Worm (Caenorhabditis elegans) whole organism, early embryonic: ENCODE results near the gene siah-1.

Source experiments
- F13C5.2 ChIP-seq: sonication (generic microtip); optimal IDR thresholded peaks from 2 replicates; lab custom pipeline; 2017; ENCODE audit warnings: mild to moderate bottlenecking, missing genetic modification characterization, inconsistent platforms, missing compliant biosample characterization
- aly-1 ChIP-seq: sonication (generic microtip); optimal IDR thresholded peaks from 2 replicates; lab custom pipeline; 2016; ENCODE audit warnings: missing genetic modification characterization, missing compliant biosample characterization
- ama-1 ChIP-seq: fragments of 150-350 bp; optimal IDR thresholded peaks from 2 replicates; lab custom pipeline; 2014
- ceh-13 ChIP-seq: fragments of 200-800 bp; sonication (Bioruptor generic); optimal IDR thresholded peaks from 2 replicates; lab custom pipeline; 2018; ENCODE audit warnings: mild to moderate bottlenecking, missing genetic modification characterization, missing compliant biosample characterization
- ceh-36 ChIP-seq: sonication (generic microtip); optimal IDR thresholded peaks from 2 replicates; lab custom pipeline; 2016; ENCODE audit warnings: missing genetic modification characterization, inconsistent platforms, missing compliant biosample characterization
- flt-1 ChIP-seq: fragments of 200-800 bp; sonication (Bioruptor generic); IDR thresholded peaks from 2 replicates; pipeline ENCODE4 v1.3.6; 2022; ENCODE audit warnings: missing genetic modification characterization, missing compliant biosample characterization
- hmg-4 ChIP-seq: fragments of 200-800 bp; sonication (Bioruptor generic); optimal IDR thresholded peaks from 2 replicates; lab custom pipeline; 2018; ENCODE audit warnings: mild to moderate bottlenecking, missing genetic modification characterization, missing compliant biosample characterization
- hnd-1 ChIP-seq: sonication (generic microtip); optimal IDR thresholded peaks from 2 replicates; lab custom pipeline; 2016; ENCODE audit warnings: missing genetic modification characterization, missing compliant biosample characterization
- pes-1 ChIP-seq: fragments of 200-800 bp; sonication (Bioruptor generic); IDR thresholded peaks from 2 replicates; pipeline ENCODE4 v1.3.6; 2022; ENCODE audit warnings: missing genetic modification reagents, missing genetic modification characterization, missing compliant biosample characterization
- scrt-1 ChIP-seq: fragments of 200-800 bp; sonication (Bioruptor generic); IDR thresholded peaks from 2 replicates; pipeline ENCODE4 v1.3.6; 2022; ENCODE audit warnings: missing genetic modification characterization, missing compliant biosample characterization
- tbx-11 ChIP-seq: fragments of 200-800 bp; sonication (Bioruptor generic); IDR thresholded peaks from 2 replicates; pipeline ENCODE4 v1.3.6; 2022; ENCODE audit warnings: missing genetic modification characterization, missing compliant biosample characterization
- tra-4 ChIP-seq: sonication (generic microtip); optimal IDR thresholded peaks from 2 replicates; lab custom pipeline; 2017; ENCODE audit warnings: missing genetic modification characterization, missing compliant biosample characterization

ce11 chrIV:3783910-3784309 is 40.1 kb downstream of the siah-1 start, which contains the start of gene glct-6:
- TF ChIP-seq ama-1 (no peak), ceh-13 (no peak), ceh-36 (tag; lab: Kevin White, UChicago) (no peak), tra-4 (no peak), hmg-4 (no peak), F13C5.2 (tag; lab: Kevin White, UChicago) (no peak), scrt-1 (GFP tag; lab: Robert Waterston, UW) (no peak), tbx-11 (GFP tag; lab: Robert Waterston, UW) (no peak), flt-1 (no peak), hnd-1 (tag; lab: Kevin White, UChicago) (no peak), pes-1 (GFP tag; lab: Robert Waterston, UW) (no peak), aly-1 (tag; lab: Kevin White, UChicago) (no peak)
